Worm (Caenorhabditis elegans): ENCODE measurements around the gene ruvb-1.

ruvb-1 gene

ce11 chrV:9985227-9985864, 4.7 kb upstream of the ruvb-1 start:
- TF ChIP-seq lin-11 (tag; optimal IDR thresholded peaks at IDR 0.05) (no peak), unc-55 (GFP tag; optimal IDR thresholded peaks at IDR 0.05) (no peak), gmeb-2 (tag; optimal IDR thresholded peaks at IDR 0.05) (no peak), che-1 (tag; optimal IDR thresholded peaks at IDR 0.05) (no peak), npax-4 (tag; optimal IDR thresholded peaks at IDR 0.05) (no peak), pha-4 (tag; optimal IDR thresholded peaks at IDR 0.05) (no peak)

- no peak for TF ChIP-seq tbx-2 (tag; optimal IDR thresholded peaks at IDR 0.05)
- no peak for TF ChIP-seq lim-6 (tag; optimal IDR thresholded peaks at IDR 0.05)
- TF ChIP-seq nfya-1 (tag; optimal IDR thresholded peaks at IDR 0.05) = no peak
- no peak for TF ChIP-seq pha-2 (tag; optimal IDR thresholded peaks at IDR 0.05)
- TF ChIP-seq sdc-2 (tag; optimal IDR thresholded peaks at IDR 0.05) = no peak
- no peak for TF ChIP-seq ceh-34 (tag; optimal IDR thresholded peaks at IDR 0.05)
- TF ChIP-seq syd-9 (tag; optimal IDR thresholded peaks at IDR 0.05) = no peak
- no peak for TF ChIP-seq pag-3 (tag; optimal IDR thresholded peaks at IDR 0.05; ENCODE audit: borderline replicate concordance)
- no peak for TF ChIP-seq hlh-30 (tag; optimal IDR thresholded peaks at IDR 0.05; ENCODE audit: insufficient read depth)
- no peak for TF ChIP-seq ttx-3 (tag; optimal IDR thresholded peaks at IDR 0.05)
- TF ChIP-seq unc-42 (tag; optimal IDR thresholded peaks at IDR 0.05) = no peak
Observed at ce11 chrV:9984821-9985220, 4.2 kb upstream of the ruvb-1 start.

ce11 chrV:9983529-9983928, 2.9 kb upstream of the ruvb-1 start:
- TF ChIP-seq ceh-22 (tag; optimal IDR thresholded peaks at IDR 0.05) (no peak), ztf-16 (tag; optimal IDR thresholded peaks at IDR 0.05) (no peak), nhr-11 (tag; optimal IDR thresholded peaks at IDR 0.05) (no peak), K02D7.2 (tag; optimal IDR thresholded peaks at IDR 0.05) (no peak), unc-55 (GFP tag; optimal IDR thresholded peaks at IDR 0.05) (no peak), C38D4.7 (GFP tag; optimal IDR thresholded peaks at IDR 0.05) (no peak), ttx-3 (tag; optimal IDR thresholded peaks at IDR 0.05) (no peak), rnt-1 (tag; optimal IDR thresholded peaks at IDR 0.05) (no peak), odd-2 (tag; optimal IDR thresholded peaks at IDR 0.05) (no peak), T23F11.4 (GFP tag; optimal IDR thresholded peaks at IDR 0.05) (no peak), sox-4 (tag; optimal IDR thresholded peaks at IDR 0.05) (no peak), ceh-2 (tag; optimal IDR thresholded peaks at IDR 0.05) (no peak), sox-2 (GFP tag; IDR thresholded peaks at IDR 0.05) (no peak), ceh-24 (tag; optimal IDR thresholded peaks at IDR 0.05) (no peak), ceh-34 (tag; optimal IDR thresholded peaks at IDR 0.05) (no peak), C08G9.2 (tag; optimal IDR thresholded peaks at IDR 0.05) (no peak)

- TF ChIP-seq ceh-9 (tag; optimal IDR thresholded peaks at IDR 0.05) (no peak), pag-3 (tag; optimal IDR thresholded peaks at IDR 0.05; ENCODE audit: borderline replicate concordance) (no peak), ceh-2 (tag; optimal IDR thresholded peaks at IDR 0.05) (no peak), Y22D7AL.16 (tag; optimal IDR thresholded peaks at IDR 0.05) (no peak), syd-9 (tag; optimal IDR thresholded peaks at IDR 0.05) (no peak), ceh-48 (tag; optimal IDR thresholded peaks at IDR 0.05) (no peak), tbx-2 (tag; optimal IDR thresholded peaks at IDR 0.05) (no peak), pat-9 (tag; optimal IDR thresholded peaks at IDR 0.05) (no peak), gmeb-2 (tag; optimal IDR thresholded peaks at IDR 0.05) (no peak), ztf-16 (tag; optimal IDR thresholded peaks at IDR 0.05) (no peak), hlh-8 (tag; optimal IDR thresholded peaks at IDR 0.05) (no peak), sox-2 (GFP tag; IDR thresholded peaks at IDR 0.05) (no peak), hlh-6 (tag; optimal IDR thresholded peaks at IDR 0.05) (no peak), C38D4.7 (GFP tag; optimal IDR thresholded peaks at IDR 0.05) (no peak), npax-4 (tag; optimal IDR thresholded peaks at IDR 0.05) (no peak), nhr-11 (tag; optimal IDR thresholded peaks at IDR 0.05) (no peak), zip-5 (tag; optimal IDR thresholded peaks at IDR 0.05) (no peak)
Observed at ce11 chrV:9982568-9982967, 2.0 kb upstream of the ruvb-1 start, which contains the start of gene C27H6.9. Gene C27H6.9 (plus strand): TSS chrV:9982868.
